Worm (Caenorhabditis elegans): ENCODE measurements around the gene mpst-7.

Gene mpst-7

DNA sequence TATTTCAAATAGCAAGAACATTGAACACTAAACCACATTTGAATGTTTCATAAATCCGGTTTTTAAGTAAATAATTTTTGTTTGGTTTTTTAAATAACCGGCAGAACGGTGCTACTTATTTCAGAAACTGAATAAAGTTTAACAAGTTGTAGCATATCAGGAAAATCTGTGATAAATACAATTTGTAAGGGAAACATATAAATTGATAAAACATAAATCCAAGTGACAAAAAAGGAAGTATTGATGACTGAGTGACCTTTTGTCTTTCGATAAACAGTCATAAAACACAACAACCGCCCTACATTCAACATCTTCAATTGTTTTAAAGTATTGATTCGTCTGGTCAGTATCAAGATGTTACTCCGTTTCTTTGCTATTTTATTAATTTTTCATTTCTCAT, 34.3 kb upstream of the mpst-7 start, which contains the start of gene far-5:
Gene far-5, plus strand, starts transcription at position 301 of the 400 bp plus-strand sequence.
- TF ChIP-seq ztf-22 (GFP tag; optimal IDR thresholded peaks at IDR 0.05), result no peak
- no peak for TF ChIP-seq dpl-1 (GFP tag; optimal IDR thresholded peaks at IDR 0.05)
- no peak for TF ChIP-seq snpc-3.4 (tag; optimal IDR thresholded peaks at IDR 0.05)
- TF ChIP-seq K12H6.12 (tag; optimal IDR thresholded peaks at IDR 0.05), result no peak
- no peak for TF ChIP-seq let-607 (tag; optimal IDR thresholded peaks at IDR 0.05)
- no peak for TF ChIP-seq Y53G8AR.9 (GFP tag; conservative IDR thresholded peaks at IDR 0.05)
- no peak for TF ChIP-seq snpc-1.3 (tag; optimal IDR thresholded peaks at IDR 0.05; ENCODE audit: insufficient read depth)
- no peak for TF ChIP-seq lag-1 (GFP tag; IDR thresholded peaks at IDR 0.05)
- TF ChIP-seq ceh-79 (tag; optimal IDR thresholded peaks at IDR 0.05), result no peak
- TF ChIP-seq ccch-3 (GFP tag; optimal IDR thresholded peaks at IDR 0.05), result no peak
- no peak for TF ChIP-seq chd-7 (tag; optimal IDR thresholded peaks at IDR 0.05)
- no peak for TF ChIP-seq attf-3 (GFP tag; conservative IDR thresholded peaks at IDR 0.05)
- TF ChIP-seq lin-35 (GFP tag; optimal IDR thresholded peaks at IDR 0.05), result no peak
- TF ChIP-seq ztf-28 (GFP tag; IDR thresholded peaks at IDR 0.05), result no peak
- no peak for TF ChIP-seq snpc-1.1 (tag; optimal IDR thresholded peaks at IDR 0.05; ENCODE audit: insufficient read depth)
- no peak for TF ChIP-seq nhr-120 (GFP tag; IDR thresholded peaks at IDR 0.05)
- no peak for TF ChIP-seq fkh-3 (tag; optimal IDR thresholded peaks at IDR 0.05)
- no peak for TF ChIP-seq nhr-27 (tag; optimal IDR thresholded peaks at IDR 0.05)
- TF ChIP-seq D2030.7 (GFP tag; IDR thresholded peaks at IDR 0.05), result no peak

- TF ChIP-seq lir-1 (GFP tag; conservative IDR thresholded peaks at IDR 0.05), result no peak
- no peak for TF ChIP-seq ztf-28 (GFP tag; IDR thresholded peaks at IDR 0.05)
- TF ChIP-seq Y95B8A.8 (GFP tag; IDR thresholded peaks at IDR 0.05), result no peak
- TF ChIP-seq let-526 (GFP tag; IDR thresholded peaks at IDR 0.05), result no peak
- no peak for TF ChIP-seq F37B4.10 (GFP tag; IDR thresholded peaks at IDR 0.05)
- no peak for TF ChIP-seq snpc-3.4 (tag; optimal IDR thresholded peaks at IDR 0.05)
- no peak for TF ChIP-seq F33H1.4 (GFP tag; IDR thresholded peaks at IDR 0.05)
- no peak for TF ChIP-seq F10E7.11 (tag; optimal IDR thresholded peaks at IDR 0.05)
- no peak for TF ChIP-seq hrde-1 (tag; optimal IDR thresholded peaks at IDR 0.05; ENCODE audit: borderline replicate concordance)
- TF ChIP-seq egl-44 (GFP tag; IDR thresholded peaks at IDR 0.05), result no peak
- TF ChIP-seq aptf-2 (GFP tag; conservative IDR thresholded peaks at IDR 0.05), result no peak
- TF ChIP-seq zfh-2 (GFP tag; conservative IDR thresholded peaks at IDR 0.05), result no peak
- no peak for TF ChIP-seq hsf-1 (GFP tag; IDR thresholded peaks at IDR 0.05)
- TF ChIP-seq B0035.1 (tag; optimal IDR thresholded peaks at IDR 0.05), result no peak
Measured at ce11 chrV:12992891-12993290, 32.0 kb upstream of the mpst-7 start, which contains the start of the genes F15B9.11 and dsl-7. TSS of gene F15B9.11 (minus strand) at chrV:12992895. TSS of gene dsl-7 (plus strand) at chrV:12993150.

DNA sequence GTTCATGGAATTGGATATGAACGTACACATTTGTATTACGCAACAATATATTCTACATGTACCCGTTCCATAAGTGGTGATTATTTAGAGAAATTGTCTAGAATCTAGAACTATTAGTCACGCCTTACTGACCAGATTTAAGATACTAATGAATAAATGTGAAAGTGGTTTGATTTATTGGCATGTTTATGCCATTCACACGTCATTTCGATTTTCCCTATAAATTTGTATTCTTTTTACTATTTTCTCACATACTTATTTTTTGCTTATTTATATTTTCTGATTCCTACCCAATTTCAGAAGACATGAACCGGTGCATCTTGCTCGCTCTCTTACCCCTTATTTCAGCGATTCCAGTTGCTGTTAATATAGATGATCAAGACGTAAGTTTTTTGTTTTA, 27.3 kb upstream of the mpst-7 start, which contains the start of gene F15B9.8:
Gene F15B9.8, plus strand, starts transcription at position 301 of the 400 bp plus-strand sequence.
- TF ChIP-seq hlh-26 (GFP tag; conservative IDR thresholded peaks at IDR 0.05) (no peak), zim-3 (tag; optimal IDR thresholded peaks at IDR 0.05) (no peak), ceh-27 (GFP tag; optimal IDR thresholded peaks at IDR 0.05) (no peak), F55B11.4 (tag; optimal IDR thresholded peaks at IDR 0.05; ENCODE audit: borderline replicate concordance, insufficient read depth) (no peak), fkh-3 (tag; optimal IDR thresholded peaks at IDR 0.05) (no peak), ccch-3 (GFP tag; optimal IDR thresholded peaks at IDR 0.05) (no peak), sdz-38 (tag; optimal IDR thresholded peaks at IDR 0.05) (no peak), chd-7 (tag; optimal IDR thresholded peaks at IDR 0.05) (no peak), egrh-3 (GFP tag; IDR thresholded peaks at IDR 0.05) (no peak), tbp1 (GFP tag; optimal IDR thresholded peaks at IDR 0.05) (no peak), gei-17 (GFP tag; optimal IDR thresholded peaks at IDR 0.05) (no peak)
